Fruit fly (Drosophila melanogaster): ENCODE measurements around the gene ppk7.

dm6 chr2L:6360059-6360458, 5.9 kb upstream of the ppk7 start:
- TF ChIP-seq Dif (GFP tag; optimal IDR thresholded peaks at IDR 0.05; ENCODE audit: partially characterized antibody) = no peak
- TF ChIP-seq usp (GFP tag; optimal IDR thresholded peaks at IDR 0.05) = no peak
- TF ChIP-seq psq (GFP tag; optimal IDR thresholded peaks at IDR 0.05) = no peak
- no peak for TF ChIP-seq rgr (GFP tag; optimal IDR thresholded peaks at IDR 0.05)
- TF ChIP-seq N (GFP tag; optimal IDR thresholded peaks at IDR 0.05) = no peak
